Worm (Caenorhabditis elegans): ENCODE measurements around the gene eea-1.

ce11 chrV:13512515-13512914 lies 15.3 kb upstream of the eea-1 start:
- TF ChIP-seq lsy-2 (tag; optimal IDR thresholded peaks at IDR 0.05) (no peak), snpc-4 (tag; optimal IDR thresholded peaks at IDR 0.05) (no peak), ztf-1 (GFP tag; conservative IDR thresholded peaks at IDR 0.05) (no peak), fos-1 (tag; optimal IDR thresholded peaks at IDR 0.05) (no peak)

All from whole organism, L2 larva.